Worm (Caenorhabditis elegans): ENCODE measurements around the gene gcc-2.

ce11 chrIII:9808179-9808578 is 46.2 kb upstream of the gcc-2 start, which contains the start of gene gtap-2:
- TF ChIP-seq cnd-1 (tag; optimal IDR thresholded peaks at IDR 0.05) (no peak), snpc-4 (tag; optimal IDR thresholded peaks at IDR 0.05) (no peak), pha-4 (tag; optimal IDR thresholded peaks at IDR 0.05) (no peak), nhr-12 (tag; optimal IDR thresholded peaks at IDR 0.05) (no peak), ceh-43 (GFP tag; optimal IDR thresholded peaks at IDR 0.05) (no peak)
